Fruit fly (Drosophila melanogaster): ENCODE results near the gene CG13693.

CG13693 gene

dm6 chr2L:247845-248473 lies 15.7 kb downstream of the CG13693 start (continued):
- peak; percentile 64 for TF ChIP-seq CG18262 (tag; optimal IDR thresholded peaks at IDR 0.05)
- TF ChIP-seq org-1 (GFP tag; optimal IDR thresholded peaks at IDR 0.05) = peak; percentile 66
- TF ChIP-seq CG17385 (GFP tag; optimal IDR thresholded peaks at IDR 0.05) = peak; percentile 80
- TF ChIP-seq CG8478 (optimal IDR thresholded peaks at IDR 0.05) = no peak
- no peak for TF ChIP-seq Lim3 (GFP tag; IDR thresholded peaks at IDR 0.05)
- peak; percentile 47 for TF ChIP-seq ATbp (GFP tag; optimal IDR thresholded peaks at IDR 0.05)
- TF ChIP-seq CG32532 (GFP tag; IDR thresholded peaks at IDR 0.05) = peak; percentile 69
- TF ChIP-seq PHDP (tag; optimal IDR thresholded peaks at IDR 0.05) = peak; percentile 66
- TF ChIP-seq Ssrp (tag; optimal IDR thresholded peaks at IDR 0.05) = peak; percentile 24
- peak; percentile 58 for TF ChIP-seq CG13296 (GFP tag; optimal IDR thresholded peaks at IDR 0.05)
- TF ChIP-seq CG10979 (tag; optimal IDR thresholded peaks at IDR 0.05) = peak; percentile 21
- no peak for TF ChIP-seq CG33557 (GFP tag; optimal IDR thresholded peaks at IDR 0.05)
- no peak for TF ChIP-seq nerfin-2 (GFP tag; IDR thresholded peaks at IDR 0.05; ENCODE audit: partially characterized antibody)
- 0 out of 3 replicates have a peak, but pooled peaks have one; percentile 40 for TF ChIP-seq CG11093 (GFP tag; IDR thresholded peaks at IDR 0.05)
- TF ChIP-seq CG43689 (GFP tag; IDR thresholded peaks at IDR 0.05) = no peak
- peak; percentile 29; the same call in 1 of the 2 replicates for TF ChIP-seq al (GFP tag; IDR thresholded peaks at IDR 0.05)
- peak; percentile 47; the same call in 1 of the 2 replicates for TF ChIP-seq CG32772 (GFP tag; IDR thresholded peaks at IDR 0.05)
- TF ChIP-seq CG18619 (GFP tag; optimal IDR thresholded peaks at IDR 0.05) = peak; percentile 73
- TF ChIP-seq nerfin-1 (tag; optimal IDR thresholded peaks at IDR 0.05) = no peak
- TF ChIP-seq bsh (GFP tag; optimal IDR thresholded peaks at IDR 0.05) = peak; percentile 41 to 54
- peak; percentile 59 for TF ChIP-seq CG6813 (GFP tag; optimal IDR thresholded peaks at IDR 0.05)
- peak; percentile 99 for TF ChIP-seq CG12155 (GFP tag; optimal IDR thresholded peaks at IDR 0.05)
- no peak for TF ChIP-seq MBD-R2 (GFP tag; IDR thresholded peaks at IDR 0.05)
- TF ChIP-seq CG3726 (GFP tag; IDR thresholded peaks at IDR 0.05) = no peak
- TF ChIP-seq CG31441 (GFP tag; IDR thresholded peaks at IDR 0.05) = peak; percentile 70
- peak; percentile 82 for TF ChIP-seq rib (GFP tag; IDR thresholded peaks at IDR 0.05)
- TF ChIP-seq NC2α (GFP tag; optimal IDR thresholded peaks at IDR 0.05) = no peak
- no peak for TF ChIP-seq CG4730 (GFP tag; IDR thresholded peaks at IDR 0.05)
- TF ChIP-seq Blimp-1 (GFP tag; optimal IDR thresholded peaks at IDR 0.05) = peak; percentile 43
- no peak for TF ChIP-seq H2.0 (GFP tag; IDR thresholded peaks at IDR 0.05)
- TF ChIP-seq dan (GFP tag; IDR thresholded peaks at IDR 0.05) = no peak
- peak; percentile 29 for TF ChIP-seq CG8388 (GFP tag; optimal IDR thresholded peaks at IDR 0.05)
- peak; percentile 15 for TF ChIP-seq Abd-B (GFP tag; optimal IDR thresholded peaks at IDR 0.05)
- TF ChIP-seq CG10462 (GFP tag; optimal IDR thresholded peaks at IDR 0.05) = no peak
- TF ChIP-seq NfI (GFP tag; optimal IDR thresholded peaks at IDR 0.05) = peak; percentile 58
- peak; percentile 42; the same call in 1 of the 2 replicates for TF ChIP-seq Bgb (GFP tag; IDR thresholded peaks at IDR 0.05; ENCODE audit: partially characterized antibody)
- TF ChIP-seq CoRest (tag; optimal IDR thresholded peaks at IDR 0.05) = peak; percentile 60
- TF ChIP-seq CG17361 (GFP tag; IDR thresholded peaks at IDR 0.05) = peak; percentile 80
- no peak for TF ChIP-seq ara (GFP tag; IDR thresholded peaks at IDR 0.05)
- peak; percentile 8 for TF ChIP-seq ftz-f1 (GFP tag; optimal IDR thresholded peaks at IDR 0.05)
- TF ChIP-seq CG4424 (GFP tag; optimal IDR thresholded peaks at IDR 0.05) = peak; percentile 37
- peak; percentile 14; the same call in 1 of the 2 replicates for TF ChIP-seq amos (GFP tag; IDR thresholded peaks at IDR 0.05; ENCODE audit: partially characterized antibody)
- TF ChIP-seq otp (GFP tag; IDR thresholded peaks at IDR 0.05) = no peak
- TF ChIP-seq Side (GFP tag; optimal IDR thresholded peaks at IDR 0.05) = no peak
- TF ChIP-seq CG9437 (GFP tag; optimal IDR thresholded peaks at IDR 0.05) = peak; percentile 43
- no peak; the same call in 1 of the 2 replicates for TF ChIP-seq CG4360 (GFP tag; IDR thresholded peaks at IDR 0.05)
- no peak for TF ChIP-seq CG13624 (GFP tag; optimal IDR thresholded peaks at IDR 0.05)
- TF ChIP-seq Hr3 (GFP tag; optimal IDR thresholded peaks at IDR 0.05) = peak; percentile 33
- peak; percentile 13 for TF ChIP-seq disco-r (GFP tag; optimal IDR thresholded peaks at IDR 0.05)
- TF ChIP-seq Vsx1 (GFP tag; optimal IDR thresholded peaks at IDR 0.05) = peak; percentile 14

Measured in whole organism, embryonic.